Worm (Caenorhabditis elegans): ENCODE data around the gene C54E4.5.

The C54E4.5 gene

ce11 chrIV:2198741-2199140 is 49.6 kb upstream of the C54E4.5 start, which contains the start of gene Y71G10AR.4:
TSS of gene Y71G10AR.4 (plus strand) at chrIV:2199041.
- TF ChIP-seq aha-1 (tag) (peak; percentile 12), ama-1 (optimal IDR thresholded peaks at IDR 0.05) (no peak)

ce11 chrIV:2195598-2195997 is 46.5 kb upstream of the C54E4.5 start:
- no peak for TF ChIP-seq saeg-2 (GFP tag; IDR thresholded peaks at IDR 0.05)
- TF ChIP-seq aly-2 (tag; optimal IDR thresholded peaks at IDR 0.05): no peak
- TF ChIP-seq Y105C5A.15 (GFP tag; IDR thresholded peaks at IDR 0.05): no peak
- no peak for TF ChIP-seq unc-130 (GFP tag; optimal IDR thresholded peaks at IDR 0.05)
- no peak for TF ChIP-seq gei-8 (GFP tag; optimal IDR thresholded peaks at IDR 0.05)
- no peak for TF ChIP-seq mdt-29 (GFP tag; IDR thresholded peaks at IDR 0.05)
- no peak for TF ChIP-seq lin-15B (tag; optimal IDR thresholded peaks at IDR 0.05)
- TF ChIP-seq tra-1 (GFP tag; IDR thresholded peaks at IDR 0.05): no peak
- TF ChIP-seq dve-1 (tag; optimal IDR thresholded peaks at IDR 0.05; ENCODE audit: insufficient read depth): no peak
- TF ChIP-seq zip-11 (GFP tag; IDR thresholded peaks at IDR 0.05): no peak
- TF ChIP-seq lin-39 (tag; optimal IDR thresholded peaks at IDR 0.05): no peak
- TF ChIP-seq Y5F2A.4 (GFP tag; optimal IDR thresholded peaks at IDR 0.05): no peak
- no peak for TF ChIP-seq ama-1 (optimal IDR thresholded peaks at IDR 0.05)
- TF ChIP-seq hif-1 (tag; optimal IDR thresholded peaks at IDR 0.05): no peak
- no peak for TF ChIP-seq dmd-8 (GFP tag; IDR thresholded peaks at IDR 0.05)
- peak in 1 of 2 experiments; percentile 37 for TF ChIP-seq mdl-1 (tag; optimal IDR thresholded peaks at IDR 0.05)
- TF ChIP-seq ceh-20 (GFP tag; IDR thresholded peaks at IDR 0.05): no peak
- no peak for TF ChIP-seq nhr-111 (GFP tag; optimal IDR thresholded peaks at IDR 0.05)
- no peak for TF ChIP-seq lin-13 (GFP tag; optimal IDR thresholded peaks at IDR 0.05)
- TF ChIP-seq vab-7 (GFP tag; IDR thresholded peaks at IDR 0.05): no peak
- TF ChIP-seq nhr-42 (GFP tag; IDR thresholded peaks at IDR 0.05): no peak
- TF ChIP-seq zag-1 (tag; optimal IDR thresholded peaks at IDR 0.05): no peak
- TF ChIP-seq mxl-3 (GFP tag; optimal IDR thresholded peaks at IDR 0.05): peak; percentile 86
- no peak for TF ChIP-seq dmd-9 (GFP tag; IDR thresholded peaks at IDR 0.05)
- no peak for TF ChIP-seq zfp-3 (GFP tag; conservative IDR thresholded peaks at IDR 0.05)
- TF ChIP-seq ceh-44 (GFP tag; IDR thresholded peaks at IDR 0.05): no peak
- no peak for TF ChIP-seq lin-1 (GFP tag; IDR thresholded peaks at IDR 0.05)
- no peak for TF ChIP-seq mes-2 (tag; optimal IDR thresholded peaks at IDR 0.05; ENCODE audit: poor library complexity, severe bottlenecking)
- no peak for TF ChIP-seq ZK337.2 (GFP tag; IDR thresholded peaks at IDR 0.05)
- no peak for TF ChIP-seq sdz-12 (GFP tag; optimal IDR thresholded peaks at IDR 0.05)
- TF ChIP-seq rbr-2 (tag; optimal IDR thresholded peaks at IDR 0.05): no peak
- no peak for TF ChIP-seq F26F4.8 (GFP tag; conservative IDR thresholded peaks at IDR 0.05)
- TF ChIP-seq nhr-28 (tag; optimal IDR thresholded peaks at IDR 0.05): peak; percentile 96
- no peak for TF ChIP-seq R02D3.7 (tag; optimal IDR thresholded peaks at IDR 0.05)
- TF ChIP-seq nhr-102 (tag; optimal IDR thresholded peaks at IDR 0.05): peak; percentile 13
- no peak for TF ChIP-seq ZK546.5 (tag; optimal IDR thresholded peaks at IDR 0.05)
- no peak for TF ChIP-seq unc-39 (tag; optimal IDR thresholded peaks at IDR 0.05)
- TF ChIP-seq egl-27 (tag; optimal IDR thresholded peaks at IDR 0.05): no peak
- TF ChIP-seq hlh-11 (tag; optimal IDR thresholded peaks at IDR 0.05): peak; percentile 19
- no peak for TF ChIP-seq lin-38 (GFP tag; IDR thresholded peaks at IDR 0.05)
- no peak for TF ChIP-seq nhr-41 (GFP tag; IDR thresholded peaks at IDR 0.05)
- TF ChIP-seq F10B5.3 (tag; optimal IDR thresholded peaks at IDR 0.05): no peak
- TF ChIP-seq T26A8.4 (GFP tag; IDR thresholded peaks at IDR 0.05): no peak
- 0 out of 2 replicates have a peak, but pooled peaks have one; percentile 6 for TF ChIP-seq dmd-6 (GFP tag; IDR thresholded peaks at IDR 0.05)
- no peak for TF ChIP-seq nhr-76 (tag; optimal IDR thresholded peaks at IDR 0.05)
- TF ChIP-seq lsy-2 (tag; optimal IDR thresholded peaks at IDR 0.05): no peak
- TF ChIP-seq egl-43 (GFP tag; IDR thresholded peaks at IDR 0.05): no peak
